Worm (Caenorhabditis elegans): ENCODE results near the gene cyk-1.

ce11 chrIII:7056241-7056640 lies 27.2 kb upstream of the cyk-1 start, which contains the start of gene R01H2.2:
- TF ChIP-seq mel-28 (tag; optimal IDR thresholded peaks at IDR 0.05; ENCODE audit: borderline replicate concordance) (no peak), egl-18 (GFP tag; IDR thresholded peaks at IDR 0.05) (no peak), C17E4.6 (GFP tag; IDR thresholded peaks at IDR 0.05) (no peak), B0261.1 (tag; optimal IDR thresholded peaks at IDR 0.05) (no peak), chd-7 (tag; optimal IDR thresholded peaks at IDR 0.05) (no peak), unc-62 (GFP tag; optimal IDR thresholded peaks at IDR 0.05) (no peak)

Data from whole organism, young adult.